Fruit fly (Drosophila melanogaster): Measurements from ENCODE around the gene croc.

croc gene

DNA sequence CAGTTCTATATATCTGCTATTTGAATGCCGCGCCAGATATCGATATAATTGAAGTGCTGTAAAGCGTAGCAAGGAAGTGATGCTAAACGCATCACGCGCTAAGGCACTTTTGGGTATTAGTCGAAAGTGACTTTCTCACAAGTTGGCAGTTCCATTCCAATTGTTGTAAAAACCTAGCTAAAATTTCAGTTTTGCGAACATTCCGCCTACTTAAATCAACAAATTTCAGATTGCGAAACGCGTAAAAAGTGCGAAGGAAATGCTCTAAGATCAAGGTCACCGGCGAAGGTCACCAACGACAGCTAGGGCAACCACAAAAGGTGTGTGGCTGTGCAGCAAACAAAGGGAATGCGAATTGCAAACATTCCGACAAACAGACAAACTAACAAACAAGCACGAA is 30.6 kb downstream of the croc start, which contains the start of gene Syx7 (continued):
- no peak for TF ChIP-seq Mes4 (GFP tag; optimal IDR thresholded peaks at IDR 0.05)
- TF ChIP-seq bsh (GFP tag; optimal IDR thresholded peaks at IDR 0.05): no peak
- peak; percentile 97 for TF ChIP-seq CG10267 (tag; optimal IDR thresholded peaks at IDR 0.05)
- TF ChIP-seq da (GFP tag; optimal IDR thresholded peaks at IDR 0.05): no peak
- TF ChIP-seq CG6683 (GFP tag; optimal IDR thresholded peaks at IDR 0.05): no peak
- no peak for TF ChIP-seq CG8765 (GFP tag; IDR thresholded peaks at IDR 0.05)
- no peak for TF ChIP-seq CG16815 (GFP tag; optimal IDR thresholded peaks at IDR 0.05)
- peak; percentile 23 for TF ChIP-seq Fer1 (GFP tag; optimal IDR thresholded peaks at IDR 0.05)
- no peak for TF ChIP-seq CG43689 (GFP tag; IDR thresholded peaks at IDR 0.05)
- TF ChIP-seq ap (GFP tag; IDR thresholded peaks at IDR 0.05): no peak
- TF ChIP-seq CG7745 (tag; optimal IDR thresholded peaks at IDR 0.05): no peak
- no peak for TF ChIP-seq CG10979 (tag; optimal IDR thresholded peaks at IDR 0.05)
- TF ChIP-seq CG8944 (GFP tag; optimal IDR thresholded peaks at IDR 0.05): no peak
- TF ChIP-seq CG4282 (GFP tag; optimal IDR thresholded peaks at IDR 0.05): no peak
- TF ChIP-seq Pdp1 (GFP tag; optimal IDR thresholded peaks at IDR 0.05): peak; percentile 23 to 45
- no peak for TF ChIP-seq tio (GFP tag; optimal IDR thresholded peaks at IDR 0.05)
- no peak for TF ChIP-seq CG31224 (GFP tag; IDR thresholded peaks at IDR 0.05)
- TF ChIP-seq tna (GFP tag; IDR thresholded peaks at IDR 0.05; ENCODE audit: partially characterized antibody): no peak
- no peak for TF ChIP-seq cg (GFP tag; optimal IDR thresholded peaks at IDR 0.05)
- peak; percentile 32; the same call in 1 of the 2 replicates for TF ChIP-seq Xrp1 (GFP tag; IDR thresholded peaks at IDR 0.05)
- TF ChIP-seq Rfx (GFP tag; IDR thresholded peaks at IDR 0.05): peak; percentile 52
- 0 out of 3 replicates have a peak, but pooled peaks have one; percentile 28 for TF ChIP-seq Dbx (GFP tag; IDR thresholded peaks at IDR 0.05)
- TF ChIP-seq CHES-1-like (GFP tag; optimal IDR thresholded peaks at IDR 0.05): peak; percentile 63
- no peak for TF ChIP-seq hkb (optimal IDR thresholded peaks at IDR 0.05)
- TF ChIP-seq hkb (GFP tag; IDR thresholded peaks at IDR 0.05): no peak
- no peak for TF ChIP-seq wek (GFP tag; optimal IDR thresholded peaks at IDR 0.05)
- peak; percentile 16 for TF ChIP-seq Side (GFP tag; optimal IDR thresholded peaks at IDR 0.05)
- TF ChIP-seq CG10959 (GFP tag; IDR thresholded peaks at IDR 0.05): no peak
- no peak for TF ChIP-seq Camta (GFP tag; optimal IDR thresholded peaks at IDR 0.05)
- TF ChIP-seq CG31388 (GFP tag; optimal IDR thresholded peaks at IDR 0.05): no peak
- TF ChIP-seq Abd-B (GFP tag; optimal IDR thresholded peaks at IDR 0.05): no peak
- TF ChIP-seq Atf6 (GFP tag; IDR thresholded peaks at IDR 0.05): no peak
- no peak for TF ChIP-seq Tbp (GFP tag; optimal IDR thresholded peaks at IDR 0.05)
- no peak for TF ChIP-seq Six4 (GFP tag; optimal IDR thresholded peaks at IDR 0.05)
- no peak for TF ChIP-seq pan (optimal IDR thresholded peaks at IDR 0.05)
- peak in 1 of 2 experiments; percentile 16 for TF ChIP-seq pan (GFP tag; optimal IDR thresholded peaks at IDR 0.05 in 1 of 2, IDR thresholded peaks at IDR 0.05 in 1 of 2)
- TF ChIP-seq CG32772 (GFP tag; IDR thresholded peaks at IDR 0.05): no peak
- TF ChIP-seq CG2889 (GFP tag; IDR thresholded peaks at IDR 0.05): no peak
- peak; percentile 1 for TF ChIP-seq NfI (GFP tag; optimal IDR thresholded peaks at IDR 0.05)
- TF ChIP-seq HHEX (GFP tag; optimal IDR thresholded peaks at IDR 0.05): no peak
- TF ChIP-seq CG11398 (GFP tag; optimal IDR thresholded peaks at IDR 0.05): no peak
- TF ChIP-seq CG14441 (GFP tag; IDR thresholded peaks at IDR 0.05): no peak
- no peak for TF ChIP-seq twi (tag; optimal IDR thresholded peaks at IDR 0.05)
- TF ChIP-seq gcm2 (GFP tag; optimal IDR thresholded peaks at IDR 0.05): no peak
- TF ChIP-seq az2 (GFP tag; optimal IDR thresholded peaks at IDR 0.05): no peak
- TF ChIP-seq sima (GFP tag; optimal IDR thresholded peaks at IDR 0.05): no peak
- TF ChIP-seq Max (GFP tag; optimal IDR thresholded peaks at IDR 0.05): no peak
- no peak for TF ChIP-seq PHDP (tag; optimal IDR thresholded peaks at IDR 0.05)
- TF ChIP-seq ab (GFP tag; optimal IDR thresholded peaks at IDR 0.05): no peak
- no peak for TF ChIP-seq CG32767 (GFP tag; IDR thresholded peaks at IDR 0.05)
- no peak for TF ChIP-seq CG12104 (GFP tag; optimal IDR thresholded peaks at IDR 0.05)
- peak; percentile 83 for TF ChIP-seq stwl (tag; optimal IDR thresholded peaks at IDR 0.05)
- TF ChIP-seq CG16863 (GFP tag; optimal IDR thresholded peaks at IDR 0.05): no peak
